Worm (Caenorhabditis elegans) whole organism, midembryonic: ENCODE data around the gene M04G7.5.

Experiments used
- T22C8.4 ChIP-seq: fragments of 200-800 bp; sonication (Bioruptor generic); IDR thresholded peaks from 2 replicates; pipeline ENCODE4 v1.3.6; 2022; ENCODE audit warnings: missing genetic modification characterization, missing compliant biosample characterization
- cog-1 ChIP-seq: sonication (generic microtip); optimal IDR thresholded peaks from 2 replicates; lab custom pipeline; 2016; ENCODE audit warnings: missing genetic modification characterization, missing compliant biosample characterization
- flt-1 ChIP-seq: fragments of 200-800 bp; sonication (Bioruptor generic); IDR thresholded peaks from 2 replicates; pipeline ENCODE4 v1.3.6; 2022; ENCODE audit warnings: missing genetic modification characterization, missing compliant biosample characterization
- klf-2 ChIP-seq: fragments of 200-800 bp; sonication (Bioruptor generic); conservative IDR thresholded peaks from 2 replicates; pipeline ENCODE4 v1.3.6; 2022; ENCODE audit warnings: missing genetic modification reagents, missing genetic modification characterization, missing compliant biosample characterization
- med-1 ChIP-seq: sonication (generic microtip); optimal IDR thresholded peaks from 2 replicates; lab custom pipeline; 2017; ENCODE audit warnings: missing genetic modification characterization, mild to moderate bottlenecking, missing compliant biosample characterization, antibody characterized with exemption, missing genetic modification reagents; ENCODE audit not compliant: insufficient read depth
- ref-1 ChIP-seq: fragments of 200-800 bp; sonication (Bioruptor generic); conservative IDR thresholded peaks from 2 replicates; pipeline ENCODE4 v1.3.6; 2022; ENCODE audit warnings: missing genetic modification reagents, missing genetic modification characterization, missing compliant biosample characterization
- tab-1 ChIP-seq: fragments of 200-800 bp; sonication (Bioruptor generic); IDR thresholded peaks from 2 replicates; pipeline ENCODE4 v1.3.6; 2022; ENCODE audit warnings: missing genetic modification characterization, missing compliant biosample characterization
- ztf-23 ChIP-seq: fragments of 200-800 bp; sonication (Bioruptor generic); IDR thresholded peaks from 2 replicates; pipeline ENCODE4 v1.3.6; 2022; ENCODE audit warnings: missing genetic modification reagents, missing genetic modification characterization, missing compliant biosample characterization
- ztf-29 ChIP-seq: fragments of 200-800 bp; sonication (Bioruptor generic); IDR thresholded peaks from 2 replicates; pipeline ENCODE4 v1.3.6; 2022; ENCODE audit warnings: missing genetic modification reagents, missing genetic modification characterization, missing compliant biosample characterization

Gene M04G7.5

ce11 chrIV:426597-426996, 28.3 kb upstream of the M04G7.5 start:
- TF ChIP-seq T22C8.4 (GFP tag; lab: Robert Waterston, UW): no peak
- no peak for TF ChIP-seq cog-1 (tag; lab: Kevin White, UChicago)
- TF ChIP-seq med-1: no peak
- TF ChIP-seq flt-1: no peak
- TF ChIP-seq klf-2 (GFP tag; lab: Robert Waterston, UW): no peak

ce11 chrIV:427100-427908, 27.6 kb upstream of the M04G7.5 start:
- no peak for TF ChIP-seq ztf-23 (GFP tag; lab: Robert Waterston, UW)
- no peak for TF ChIP-seq tab-1
- no peak for TF ChIP-seq klf-2 (GFP tag; lab: Robert Waterston, UW)
- no peak for TF ChIP-seq cog-1 (tag; lab: Kevin White, UChicago)
- no peak for TF ChIP-seq flt-1
- TF ChIP-seq ref-1 (GFP tag; lab: Robert Waterston, UW): no peak
- no peak for TF ChIP-seq med-1
- no peak for TF ChIP-seq T22C8.4 (GFP tag; lab: Robert Waterston, UW)
- no peak for TF ChIP-seq ztf-29

ce11 chrIV:428869-429268, 26.0 kb upstream of the M04G7.5 start, which contains the start of gene Y66H1A.5:
Gene Y66H1A.5 (minus strand): TSS chrIV:429133.
- TF ChIP-seq T22C8.4 (GFP tag; lab: Robert Waterston, UW): no peak
- TF ChIP-seq klf-2 (GFP tag; lab: Robert Waterston, UW): no peak
- TF ChIP-seq flt-1: no peak
- no peak for TF ChIP-seq med-1
- no peak for TF ChIP-seq ztf-23 (GFP tag; lab: Robert Waterston, UW)
- TF ChIP-seq tab-1: no peak
- no peak for TF ChIP-seq cog-1 (tag; lab: Kevin White, UChicago)
- TF ChIP-seq ref-1 (GFP tag; lab: Robert Waterston, UW): no peak
- no peak for TF ChIP-seq ztf-29

DNA sequence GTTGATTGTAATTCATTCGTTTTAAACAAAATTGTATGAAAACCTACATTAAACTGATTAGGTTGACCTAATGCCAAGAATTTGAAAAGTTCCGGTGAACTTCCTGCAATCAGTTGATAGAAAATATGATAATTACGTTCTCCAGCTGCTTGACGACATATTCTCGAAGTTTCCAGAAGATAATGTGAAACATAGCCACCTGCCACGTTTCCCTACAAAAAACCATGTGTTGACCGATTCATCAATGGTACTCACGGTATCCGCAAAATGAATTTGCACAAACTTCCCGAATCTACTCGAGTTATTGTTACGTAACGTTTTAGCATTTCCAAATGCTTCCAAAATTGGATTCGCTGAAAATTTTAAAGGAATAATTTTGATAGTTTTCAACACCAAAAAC, 16.5 kb upstream of the M04G7.5 start:
- TF ChIP-seq med-1: no peak
- no peak for TF ChIP-seq flt-1
- TF ChIP-seq cog-1 (tag; lab: Kevin White, UChicago): no peak
- TF ChIP-seq ref-1 (GFP tag; lab: Robert Waterston, UW): no peak
- no peak for TF ChIP-seq tab-1
- TF ChIP-seq T22C8.4 (GFP tag; lab: Robert Waterston, UW): no peak
- no peak for TF ChIP-seq ztf-29
- TF ChIP-seq klf-2 (GFP tag; lab: Robert Waterston, UW): no peak
- no peak for TF ChIP-seq ztf-23 (GFP tag; lab: Robert Waterston, UW)

DNA sequence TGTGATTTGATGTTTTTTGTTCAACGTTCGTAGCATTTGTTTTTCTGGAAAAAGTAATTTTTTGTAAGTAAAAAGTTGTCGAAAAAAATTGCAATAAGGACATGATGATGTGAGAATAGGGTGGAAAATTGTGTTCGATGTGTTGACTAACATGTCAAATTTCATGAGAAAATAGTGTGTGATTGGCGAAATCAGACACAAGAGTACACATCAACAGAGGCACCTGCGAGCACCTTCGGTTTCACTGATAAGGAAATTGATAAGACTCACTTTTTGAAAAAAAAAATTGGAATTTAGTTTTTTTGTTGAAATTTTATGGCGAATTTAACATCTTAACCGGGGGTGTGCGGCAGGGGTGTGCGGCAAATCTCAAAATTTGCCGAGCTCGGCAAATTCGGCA, 14.4 kb upstream of the M04G7.5 start, which contains the start of gene hum-8:
Gene hum-8 (minus strand): TSS at position 46 of the 400 bp plus-strand sequence.
- TF ChIP-seq tab-1 (no peak), ztf-23 (GFP tag; lab: Robert Waterston, UW) (no peak), med-1 (no peak), ref-1 (GFP tag; lab: Robert Waterston, UW) (no peak), ztf-29 (no peak), klf-2 (GFP tag; lab: Robert Waterston, UW) (no peak), flt-1 (no peak), T22C8.4 (GFP tag; lab: Robert Waterston, UW) (no peak), cog-1 (tag; lab: Kevin White, UChicago) (no peak)

DNA sequence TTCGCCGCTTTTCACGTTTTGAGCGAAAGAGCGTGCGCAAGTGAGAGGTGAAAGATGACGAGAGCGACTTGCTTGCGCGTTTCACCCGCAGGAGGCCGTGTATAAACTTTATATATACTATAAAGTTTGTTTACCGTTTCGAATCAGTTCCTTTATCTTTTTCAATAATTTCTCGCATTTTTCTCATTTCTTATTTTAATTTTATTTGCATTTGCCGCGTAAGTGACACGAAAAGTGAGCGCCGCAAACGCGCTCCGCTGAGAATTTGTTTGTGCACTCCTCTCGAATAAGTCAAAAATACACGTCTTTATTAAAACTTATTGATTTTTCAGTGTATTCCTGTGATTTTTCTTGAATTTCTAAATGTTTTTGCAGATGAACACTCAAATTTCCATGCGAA, 11.3 kb upstream of the M04G7.5 start, which contains the start of gene mrpl-55:
Gene mrpl-55 (plus strand): TSS at position 364 of the 400 bp plus-strand sequence.
- no peak for TF ChIP-seq ztf-29
- TF ChIP-seq ztf-23 (GFP tag; lab: Robert Waterston, UW): 0 out of 2 replicates have a peak, but pooled peaks have one; percentile 36
- no peak; the same call in 1 of the 2 replicates for TF ChIP-seq flt-1
- no peak; the same call in 1 of the 2 replicates for TF ChIP-seq T22C8.4 (GFP tag; lab: Robert Waterston, UW)
- peak; percentile 70 for TF ChIP-seq cog-1 (tag; lab: Kevin White, UChicago)
- no peak for TF ChIP-seq tab-1
- TF ChIP-seq klf-2 (GFP tag; lab: Robert Waterston, UW): no peak
- no peak for TF ChIP-seq ref-1 (GFP tag; lab: Robert Waterston, UW)
- no peak for TF ChIP-seq med-1

DNA sequence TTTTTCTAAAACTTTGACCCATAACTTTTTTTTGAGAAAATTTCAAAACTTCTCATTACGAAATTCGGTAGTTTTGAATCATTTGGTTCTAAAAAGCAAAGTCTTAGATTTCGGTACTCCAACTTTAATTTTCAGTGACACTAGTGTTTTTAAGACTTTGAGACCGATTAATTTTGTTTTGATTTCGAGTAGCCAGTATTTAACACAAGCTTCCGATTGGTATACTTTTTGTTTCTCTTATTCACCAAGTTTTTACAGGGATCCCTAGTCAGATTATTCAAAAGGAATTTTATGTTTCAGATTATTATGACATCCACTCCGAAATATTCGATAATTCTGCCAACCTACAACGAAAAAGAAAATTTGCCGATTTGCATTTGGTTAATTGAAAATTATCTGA, 9.5 kb upstream of the M04G7.5 start, which contains the start of gene dpm-1:
Gene dpm-1 (plus strand): TSS at position 301 of the 400 bp plus-strand sequence.
- TF ChIP-seq klf-2 (GFP tag; lab: Robert Waterston, UW): no peak
- TF ChIP-seq tab-1: no peak
- no peak for TF ChIP-seq ztf-23 (GFP tag; lab: Robert Waterston, UW)
- no peak for TF ChIP-seq T22C8.4 (GFP tag; lab: Robert Waterston, UW)
- no peak for TF ChIP-seq cog-1 (tag; lab: Kevin White, UChicago)
- TF ChIP-seq med-1: no peak
- TF ChIP-seq ztf-29: no peak
- TF ChIP-seq flt-1: no peak
- no peak for TF ChIP-seq ref-1 (GFP tag; lab: Robert Waterston, UW)

- no peak for TF ChIP-seq ref-1 (GFP tag; lab: Robert Waterston, UW)
- no peak for TF ChIP-seq cog-1 (tag; lab: Kevin White, UChicago)
- no peak for TF ChIP-seq flt-1
- TF ChIP-seq T22C8.4 (GFP tag; lab: Robert Waterston, UW): no peak
- no peak for TF ChIP-seq ztf-23 (GFP tag; lab: Robert Waterston, UW)
- no peak for TF ChIP-seq tab-1
- TF ChIP-seq ztf-29: no peak
- TF ChIP-seq klf-2 (GFP tag; lab: Robert Waterston, UW): no peak
- no peak for TF ChIP-seq med-1
Measured at ce11 chrIV:455484-455883, 611 bp downstream of the M04G7.5 start, which contains the start of gene M04G7.1. Gene M04G7.1 (plus strand): TSS chrIV:455784.

DNA sequence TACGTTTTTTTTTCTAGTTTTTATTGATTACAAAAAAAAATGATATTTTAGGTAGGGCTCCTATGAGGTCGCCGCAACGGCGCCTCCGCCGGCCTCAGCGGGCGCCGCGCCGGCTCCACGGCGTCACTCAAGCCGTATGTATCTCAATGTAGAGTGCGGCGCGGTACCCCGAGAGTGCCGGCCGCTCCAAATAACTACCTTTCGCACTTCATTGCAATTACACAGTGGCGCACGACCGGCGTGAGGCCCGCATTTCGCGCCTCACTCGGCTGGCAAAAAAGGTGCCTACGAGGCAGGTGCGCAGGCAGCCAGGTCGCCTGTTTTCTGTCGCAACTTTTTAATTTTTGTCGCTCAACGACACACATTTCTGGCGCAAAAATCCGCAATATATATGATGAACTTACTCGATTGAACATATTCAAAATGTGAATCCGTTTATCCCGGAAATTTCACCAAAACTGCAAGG, 5.8 kb downstream of the M04G7.5 start, which contains the start of gene M04G7.2:
Gene M04G7.2 (minus strand): TSS at position 416 of the 466 bp plus-strand sequence.
- TF ChIP-seq med-1 (no peak), cog-1 (tag; lab: Kevin White, UChicago) (no peak), ztf-29 (no peak), klf-2 (GFP tag; lab: Robert Waterston, UW) (no peak), T22C8.4 (GFP tag; lab: Robert Waterston, UW) (no peak), flt-1 (no peak), ref-1 (GFP tag; lab: Robert Waterston, UW) (no peak), ztf-23 (GFP tag; lab: Robert Waterston, UW) (no peak), tab-1 (no peak)
